Worm (Caenorhabditis elegans) whole organism, mixed stage, embryonic: ENCODE measurements around the gene T21D12.11.

Source experiments
- M03D4.4 ChIP-seq: sonication (generic microtip); optimal IDR thresholded peaks from 2 replicates; lab custom pipeline; 2017; ENCODE audit warnings: mild to moderate bottlenecking, missing genetic modification characterization, missing compliant biosample characterization
- bed-3 ChIP-seq: fragments of 200-800 bp; sonication (Bioruptor generic); optimal IDR thresholded peaks from 3 replicates; lab custom pipeline; 2018; ENCODE audit warnings: mild to moderate bottlenecking, missing genetic modification characterization, moderate library complexity, missing compliant biosample characterization
- blmp-1 ChIP-seq: fragments of 150-350 bp; optimal IDR thresholded peaks from 2 replicates; lab custom pipeline; 2014; ENCODE audit warnings: missing biosample characterization, missing genetic modification characterization
- ceh-39 ChIP-seq: fragments of 150-350 bp; optimal IDR thresholded peaks from 2 replicates; lab custom pipeline; 2014; ENCODE audit warnings: missing biosample characterization, missing genetic modification characterization
- ceh-43 ChIP-seq: fragments of 200-800 bp; sonication (Bioruptor generic); optimal IDR thresholded peaks from 2 replicates; lab custom pipeline; 2018; ENCODE audit warnings: mild to moderate bottlenecking, missing genetic modification characterization, moderate library complexity, missing compliant biosample characterization
- ces-1 ChIP-seq: fragments of 150-350 bp; optimal IDR thresholded peaks from 2 replicates; lab custom pipeline; 2014; ENCODE audit warnings: missing biosample characterization, missing genetic modification reagents, missing genetic modification characterization
- cnd-1 ChIP-seq: fragments of 200-800 bp; sonication (Bioruptor generic); optimal IDR thresholded peaks from 2 replicates; lab custom pipeline; 2018; ENCODE audit warnings: mild to moderate bottlenecking, missing genetic modification characterization, missing compliant biosample characterization
- drap-1 ChIP-seq: fragments of 200-800 bp; sonication (Bioruptor generic); optimal IDR thresholded peaks from 3 replicates; lab custom pipeline; 2018; ENCODE audit warnings: mild to moderate bottlenecking, missing genetic modification characterization, missing compliant biosample characterization
- elt-1 ChIP-seq: sonication (generic microtip); optimal IDR thresholded peaks from 2 replicates; lab custom pipeline; 2017; ENCODE audit warnings: missing genetic modification characterization, mild to moderate bottlenecking, missing compliant biosample characterization, antibody characterized with exemption, moderate library complexity, borderline replicate concordance; ENCODE audit not compliant: insufficient read depth
- elt-3 ChIP-seq: fragments of 150-350 bp; optimal IDR thresholded peaks from 2 replicates; lab custom pipeline; 2014; ENCODE audit warnings: missing biosample characterization, missing genetic modification characterization
- flh-1 ChIP-seq: fragments of 200-800 bp; sonication (Bioruptor generic); optimal IDR thresholded peaks from 2 replicates; lab custom pipeline; 2018; ENCODE audit warnings: mild to moderate bottlenecking, missing genetic modification characterization, moderate library complexity, missing compliant biosample characterization
- ham-2 ChIP-seq: fragments of 200-800 bp; sonication (Bioruptor generic); optimal IDR thresholded peaks from 2 replicates; lab custom pipeline; 2018; ENCODE audit warnings: mild to moderate bottlenecking, missing genetic modification characterization, missing compliant biosample characterization
- hlh-1 ChIP-seq: fragments of 150-350 bp; optimal IDR thresholded peaks from 2 replicates; lab custom pipeline; 2014; ENCODE audit warnings: missing biosample characterization, missing genetic modification reagents, missing genetic modification characterization
- lin-13 ChIP-seq: fragments of 150-350 bp; optimal IDR thresholded peaks from 2 replicates; lab custom pipeline; 2014; ENCODE audit warnings: missing biosample characterization, missing genetic modification characterization
- lin-32 ChIP-seq: fragments of 200-800 bp; sonication (Bioruptor generic); optimal IDR thresholded peaks from 2 replicates; lab custom pipeline; 2018; ENCODE audit warnings: mild to moderate bottlenecking, missing genetic modification characterization, missing compliant biosample characterization
- mab-5 ChIP-seq: fragments of 150-350 bp; optimal IDR thresholded peaks from 2 replicates; lab custom pipeline; 2014; ENCODE audit warnings: missing biosample characterization, missing genetic modification characterization
- mep-1 ChIP-seq: fragments of 150-350 bp; optimal IDR thresholded peaks from 2 replicates; lab custom pipeline; 2017; ENCODE audit warnings: missing biosample characterization, missing genetic modification reagents, missing genetic modification characterization, inconsistent platforms
- mls-2 ChIP-seq: sonication (generic microtip); optimal IDR thresholded peaks from 2 replicates; lab custom pipeline; 2016; ENCODE audit warnings: mild to moderate bottlenecking, missing genetic modification characterization, moderate library complexity, missing compliant biosample characterization
- nhr-2 ChIP-seq: fragments of 150-350 bp; optimal IDR thresholded peaks from 2 replicates; lab custom pipeline; 2014; ENCODE audit warnings: missing biosample characterization, missing genetic modification characterization
- nhr-237 ChIP-seq: fragments of 150-350 bp; optimal IDR thresholded peaks from 2 replicates; lab custom pipeline; 2014; ENCODE audit warnings: missing biosample characterization, missing genetic modification characterization
- nhr-28 ChIP-seq: fragments of 150-350 bp; optimal IDR thresholded peaks from 2 replicates; lab custom pipeline; 2014; ENCODE audit warnings: missing biosample characterization, missing genetic modification characterization
- pha-4 ChIP-seq: fragments of 150-350 bp; optimal IDR thresholded peaks from 2 replicates; lab custom pipeline; 2018; ENCODE audit warnings: missing biosample characterization, missing genetic modification reagents, missing genetic modification characterization
- snpc-4 ChIP-seq: fragments of 150-350 bp; optimal IDR thresholded peaks from 2 replicates; lab custom pipeline; 2014; ENCODE audit warnings: missing biosample characterization, missing genetic modification characterization
- sptf-1 ChIP-seq: sonication (generic microtip); optimal IDR thresholded peaks from 2 replicates; lab custom pipeline; 2017; ENCODE audit warnings: mild to moderate bottlenecking, missing genetic modification characterization, moderate library complexity, missing compliant biosample characterization
- tbx-8 ChIP-seq: fragments of 200-800 bp; sonication (Bioruptor generic); optimal IDR thresholded peaks from 2 replicates; lab custom pipeline; 2018; ENCODE audit warnings: mild to moderate bottlenecking, missing genetic modification characterization, moderate library complexity, missing compliant biosample characterization
- unc-120 ChIP-seq: sonication (generic microtip); optimal IDR thresholded peaks from 2 replicates; lab custom pipeline; 2017; ENCODE audit warnings: missing genetic modification characterization, missing compliant biosample characterization; ENCODE audit not compliant: poor library complexity, severe bottlenecking
- unc-39 ChIP-seq: fragments of 150-350 bp; optimal IDR thresholded peaks from 2 replicates; lab custom pipeline; 2014; ENCODE audit warnings: missing biosample characterization, missing genetic modification characterization
- unc-62 ChIP-seq: fragments of 150-350 bp; optimal IDR thresholded peaks from 2 replicates; lab custom pipeline; 2014; ENCODE audit warnings: missing biosample characterization, missing genetic modification reagents, missing genetic modification characterization
- zip-8 ChIP-seq: fragments of 150-350 bp; optimal IDR thresholded peaks from 2 replicates; lab custom pipeline; 2014; ENCODE audit warnings: missing biosample characterization, missing genetic modification characterization
- ztf-11 ChIP-seq: fragments of 150-350 bp; optimal IDR thresholded peaks from 2 replicates; lab custom pipeline; 2014; ENCODE audit warnings: missing biosample characterization, missing genetic modification characterization

Gene T21D12.11

DNA sequence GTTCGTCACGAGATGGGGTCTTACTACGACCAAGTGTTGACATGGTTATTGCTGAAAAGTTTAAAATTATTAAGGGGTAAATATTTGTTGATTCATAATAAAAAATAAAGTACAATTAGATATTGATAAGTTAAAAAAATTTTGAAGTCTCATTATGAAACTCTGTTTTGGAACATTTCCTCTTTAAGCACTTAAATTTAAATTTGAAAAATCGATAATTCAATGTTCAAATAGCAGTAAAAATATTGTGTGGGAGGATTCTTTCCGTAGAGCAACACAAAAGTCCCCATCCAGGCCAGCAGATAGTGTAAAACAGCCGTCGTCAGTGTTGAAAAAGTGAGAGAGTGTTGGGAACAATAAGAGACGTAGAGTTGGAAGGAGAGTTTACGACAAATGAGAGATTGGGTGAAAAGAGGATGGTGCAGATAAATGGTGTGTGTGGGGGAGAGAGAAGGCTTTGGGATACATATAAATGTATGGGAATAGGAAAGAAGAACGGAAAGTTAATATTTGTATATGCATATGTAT is 5.0 kb upstream of the T21D12.11 start, which contains the start of gene pat-6:
pat-6 (minus strand) TSS at position 51 of the 528 bp plus-strand sequence.
- TF ChIP-seq unc-62 (GFP tag; lab: Kevin White, UChicago) (peak; percentile 27), ztf-11 (tag; lab: Kevin White, UChicago) (no peak), cnd-1 (tag; lab: Kevin White, UChicago) (no peak), unc-39 (no peak), bed-3 (no peak), unc-120 (tag; lab: Kevin White, UChicago) (peak; percentile 76), nhr-237 (no peak), mab-5 (tag; lab: Kevin White, UChicago) (no peak), lin-13 (no peak), blmp-1 (tag; lab: Kevin White, UChicago) (no peak), ces-1 (GFP tag; lab: Kevin White, UChicago) (peak; percentile 50), sptf-1 (tag; lab: Kevin White, UChicago) (no peak), ceh-43 (no peak), hlh-1 (tag; lab: Kevin White, UChicago) (peak; percentile 44)

DNA sequence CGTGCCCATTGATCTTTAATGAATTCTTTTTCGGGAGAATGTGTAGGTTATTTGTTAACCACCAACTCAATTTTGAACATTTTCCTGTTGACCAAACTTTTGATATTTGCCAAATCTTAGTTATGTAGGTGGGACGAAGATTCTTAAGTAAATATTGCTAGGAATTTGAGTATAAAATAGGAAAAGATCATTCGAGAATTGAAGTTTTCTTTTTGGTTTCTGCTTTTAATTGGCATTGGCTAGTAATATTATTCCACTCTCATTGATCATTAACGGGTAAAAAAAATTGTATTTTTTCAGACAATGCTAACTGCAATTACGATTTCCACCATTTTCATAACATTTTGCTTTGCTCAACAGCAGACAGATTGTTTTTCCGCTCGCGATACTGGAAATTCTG is 3.1 kb upstream of the T21D12.11 start, which contains the start of gene T21D12.12:
T21D12.12 (plus strand) TSS at position 301 of the 400 bp plus-strand sequence.
- TF ChIP-seq ztf-11 (tag; lab: Kevin White, UChicago): no peak
- TF ChIP-seq zip-8 (tag; lab: Kevin White, UChicago): no peak
- no peak for TF ChIP-seq nhr-237
- TF ChIP-seq drap-1 (GFP tag; lab: Kevin White, UChicago): no peak
- no peak for TF ChIP-seq mls-2 (tag; lab: Kevin White, UChicago)
- no peak for TF ChIP-seq ceh-43
- no peak for TF ChIP-seq nhr-2 (tag; lab: Kevin White, UChicago)
- TF ChIP-seq ham-2 (GFP tag; lab: Kevin White, UChicago): no peak
- TF ChIP-seq pha-4: no peak
- TF ChIP-seq blmp-1 (tag; lab: Kevin White, UChicago): no peak
- TF ChIP-seq tbx-8: no peak
- no peak for TF ChIP-seq mab-5 (tag; lab: Kevin White, UChicago)
- TF ChIP-seq snpc-4: no peak
- no peak for TF ChIP-seq mep-1
- TF ChIP-seq ces-1 (GFP tag; lab: Kevin White, UChicago): no peak
- no peak for TF ChIP-seq nhr-28

DNA sequence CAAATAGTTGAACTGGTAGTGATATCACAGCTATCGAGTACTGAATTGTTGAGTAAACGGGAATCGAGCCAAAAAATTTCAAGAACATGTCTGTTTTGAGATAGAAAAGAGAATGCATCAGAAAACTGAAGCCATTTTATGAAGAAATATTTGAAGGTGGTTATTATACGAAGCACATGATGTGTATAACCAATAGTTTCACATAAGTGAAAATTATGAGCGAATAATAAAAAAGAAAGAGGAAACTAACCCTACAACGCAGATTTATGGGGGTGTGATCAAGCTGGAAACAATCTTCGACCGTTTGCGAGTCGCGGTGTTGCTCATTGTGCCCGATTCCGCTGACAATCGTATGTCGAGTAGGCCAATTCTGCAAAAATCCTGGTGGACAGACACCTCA is 4.1 kb downstream of the T21D12.11 start, which contains the start of gene srh-282:
srh-282 (minus strand) TSS at position 101 of the 400 bp plus-strand sequence.
- TF ChIP-seq elt-3 (no peak), zip-8 (tag; lab: Kevin White, UChicago) (no peak), unc-39 (no peak), sptf-1 (tag; lab: Kevin White, UChicago) (no peak), unc-120 (tag; lab: Kevin White, UChicago) (no peak), snpc-4 (no peak)
- TF ChIP-seq, all 35 proteins: peak for 0

ce11 chrIV:274185-274584 is 5.0 kb downstream of the T21D12.11 start, which contains the start of gene sma-10:
Gene sma-10 (plus strand): TSS chrIV:274420.
- TF ChIP-seq unc-120 (tag; lab: Kevin White, UChicago): no peak
- no peak for TF ChIP-seq elt-1 (tag; lab: Kevin White, UChicago)
- no peak for TF ChIP-seq M03D4.4
- TF ChIP-seq hlh-1 (tag; lab: Kevin White, UChicago): no peak
- no peak for TF ChIP-seq pha-4
- no peak for TF ChIP-seq flh-1
- TF ChIP-seq ceh-39 (tag; lab: Kevin White, UChicago): no peak
- no peak for TF ChIP-seq nhr-28
- no peak for TF ChIP-seq lin-32 (GFP tag; lab: Kevin White, UChicago)
- TF ChIP-seq bed-3: no peak
- no peak for TF ChIP-seq snpc-4
- no peak for TF ChIP-seq cnd-1 (tag; lab: Kevin White, UChicago)
- TF ChIP-seq, all 35 proteins: peak for 0

DNA sequence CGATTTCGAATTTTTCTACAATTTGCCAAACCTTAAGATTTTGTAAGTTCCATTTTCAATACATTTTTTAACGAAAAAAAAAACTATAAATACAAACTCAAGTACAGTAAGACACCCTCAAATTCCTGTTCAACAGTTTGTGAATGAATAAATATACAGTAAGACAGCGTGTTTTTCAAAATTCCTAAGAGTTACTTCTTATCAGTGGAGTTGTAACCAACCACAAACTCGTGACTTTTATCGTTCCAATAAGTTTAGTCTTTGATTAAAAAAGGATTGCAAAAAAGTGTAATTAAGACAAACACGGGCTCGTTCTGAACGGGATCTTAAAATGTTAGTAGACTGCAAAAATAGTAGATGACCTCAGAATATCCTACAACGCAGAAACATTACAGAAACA is 5.9 kb downstream of the T21D12.11 start:
- no peak for TF ChIP-seq unc-39
- no peak for TF ChIP-seq mep-1
- no peak for TF ChIP-seq lin-13
- TF ChIP-seq snpc-4: no peak
- no peak for TF ChIP-seq mab-5 (tag; lab: Kevin White, UChicago)
